Fruit fly (Drosophila melanogaster) whole organism, embryonic: Measurements from ENCODE around the gene Agxt.

ENCODE experiments used
- Adf1 ChIP-seq: fragments of 200-800 bp; sonication (Bioruptor generic); IDR thresholded peaks from 2 replicates; pipeline ENCODE4 v1.3.6; 2022; ENCODE audit warnings: missing biosample characterization, missing genetic modification characterization
- Atf-2 ChIP-seq: fragments of 200-800 bp; sonication (Bioruptor generic); optimal IDR thresholded peaks from 2 replicates; lab custom pipeline; 2016; ENCODE audit warnings: missing biosample characterization, missing genetic modification characterization
- Atf3 ChIP-seq: fragments of 200-800 bp; sonication (Bioruptor generic); optimal IDR thresholded peaks from 3 replicates; lab custom pipeline; 2016; ENCODE audit warnings: missing biosample characterization, missing genetic modification characterization
- C15 ChIP-seq: fragments of 200-800 bp; sonication (Bioruptor generic); IDR thresholded peaks from 3 replicates; pipeline ENCODE4 v1.3.6; 2022; ENCODE audit warnings: missing biosample characterization, missing genetic modification characterization
- CG10366 ChIP-seq: fragments of 200-800 bp; sonication (Bioruptor generic); IDR thresholded peaks from 2 replicates; pipeline ENCODE4 v1.3.6; 2022; ENCODE audit warnings: missing biosample characterization, missing genetic modification characterization
- CG11085 ChIP-seq: fragments of 200-800 bp; sonication (Bioruptor generic); IDR thresholded peaks from 2 replicates; pipeline ENCODE4 v1.3.6; 2022; ENCODE audit warnings: missing biosample characterization, missing genetic modification characterization
- CG12104 ChIP-seq: fragments of 200-800 bp; sonication (Bioruptor generic); optimal IDR thresholded peaks from 3 replicates; lab custom pipeline; 2016; ENCODE audit warnings: missing biosample characterization, missing genetic modification characterization
- CG12659 ChIP-seq: fragments of 200-800 bp; sonication (Bioruptor generic); optimal IDR thresholded peaks from 3 replicates; lab custom pipeline; 2017; ENCODE audit warnings: mild to moderate bottlenecking, missing biosample characterization, missing genetic modification reagents, missing genetic modification characterization
- CG14667 ChIP-seq: fragments of 200-800 bp; sonication (Bioruptor generic); IDR thresholded peaks from 2 replicates; pipeline ENCODE4 v1.3.6; 2022; ENCODE audit warnings: missing biosample characterization, missing genetic modification characterization
- CG15479 ChIP-seq: fragments of 200-800 bp; sonication (Bioruptor generic); optimal IDR thresholded peaks from 3 replicates; lab custom pipeline; 2019; ENCODE audit warnings: missing biosample characterization, mild to moderate bottlenecking, missing genetic modification characterization, moderate library complexity
- CG15514 ChIP-seq: fragments of 200-800 bp; sonication (Bioruptor generic); optimal IDR thresholded peaks from 3 replicates; lab custom pipeline; 2017; ENCODE audit warnings: missing biosample characterization, missing genetic modification characterization, mild to moderate bottlenecking, moderate library complexity, missing genetic modification reagents
- CG15696 ChIP-seq: fragments of 200-800 bp; sonication (Bioruptor generic); optimal IDR thresholded peaks from 2 replicates; lab custom pipeline; 2019; ENCODE audit warnings: missing biosample characterization, mild to moderate bottlenecking, missing genetic modification characterization, moderate library complexity
- CG2678 ChIP-seq: fragments of 200-800 bp; sonication (Bioruptor generic); optimal IDR thresholded peaks from 3 replicates; lab custom pipeline; 2019; ENCODE audit warnings: missing biosample characterization, mild to moderate bottlenecking, missing genetic modification characterization, moderate library complexity
- CG30020 ChIP-seq: fragments of 200-800 bp; optimal IDR thresholded peaks from 2 replicates; lab custom pipeline; 2019; ENCODE audit warnings: missing biosample characterization, mild to moderate bottlenecking, missing genetic modification characterization, moderate library complexity
- CG7271 ChIP-seq: fragments of 200-800 bp; sonication (Bioruptor generic); optimal IDR thresholded peaks from 2 replicates; lab custom pipeline; 2018; ENCODE audit warnings: missing biosample characterization, mild to moderate bottlenecking, missing genetic modification characterization, moderate library complexity
- CG7556 ChIP-seq: fragments of 200-800 bp; sonication (Bioruptor generic); optimal IDR thresholded peaks from 2 replicates; lab custom pipeline; 2017; ENCODE audit warnings: missing biosample characterization, mild to moderate bottlenecking, missing genetic modification characterization
- CG7928 ChIP-seq: fragments of 200-800 bp; sonication (Bioruptor generic); optimal IDR thresholded peaks from 2 replicates; lab custom pipeline; 2017; ENCODE audit warnings: missing biosample characterization, mild to moderate bottlenecking, missing genetic modification characterization
- CG8924 ChIP-seq: fragments of 200-800 bp; optimal IDR thresholded peaks from 3 replicates; lab custom pipeline; 2019; ENCODE audit warnings: missing biosample characterization, mild to moderate bottlenecking, missing genetic modification characterization, moderate library complexity
- Dfd ChIP-seq, 2 experiments: fragments of >200 bp; optimal IDR thresholded peaks; 2 replicates each; lab custom pipeline; 2017; ENCODE audit warnings: missing biosample characterization in 2 of 2, missing genetic modification characterization in 2 of 2
- Fer1 ChIP-seq: fragments of 200-800 bp; sonication (Bioruptor generic); optimal IDR thresholded peaks from 2 replicates; lab custom pipeline; 2017; ENCODE audit warnings: missing biosample characterization, mild to moderate bottlenecking, missing genetic modification characterization
- Fer2 ChIP-seq: fragments of 200-800 bp; sonication (Bioruptor generic); optimal IDR thresholded peaks from 2 replicates; lab custom pipeline; 2018; ENCODE audit warnings: missing biosample characterization, mild to moderate bottlenecking, missing genetic modification characterization, moderate library complexity
- Gug ChIP-seq: fragments of 200-800 bp; sonication (Bioruptor generic); IDR thresholded peaks from 4 replicates; pipeline ENCODE4 v1.3.6; 2022; ENCODE audit warnings: missing biosample characterization, missing genetic modification characterization
- NFAT ChIP-seq: fragments of 200-800 bp; sonication (Bioruptor generic); IDR thresholded peaks from 2 replicates; pipeline ENCODE4 v1.3.6; 2022; ENCODE audit warnings: missing biosample characterization, missing genetic modification characterization
- Scr ChIP-seq: fragments of 200-800 bp; sonication (Bioruptor generic); IDR thresholded peaks from 2 replicates; pipeline ENCODE4 v1.3.6; 2022; ENCODE audit warnings: missing biosample characterization, missing genetic modification characterization; ENCODE audit not compliant: partially characterized antibody
- Sox102F ChIP-seq: fragments of 200-800 bp; sonication (Bioruptor generic); optimal IDR thresholded peaks from 2 replicates; lab custom pipeline; 2018; ENCODE audit warnings: missing biosample characterization, mild to moderate bottlenecking, missing genetic modification characterization, moderate library complexity
- Ssrp ChIP-seq: fragments of 200-800 bp; sonication (Bioruptor generic); optimal IDR thresholded peaks from 2 replicates; lab custom pipeline; 2018; ENCODE audit warnings: missing biosample characterization, mild to moderate bottlenecking, missing genetic modification characterization, moderate library complexity
- TFAM ChIP-seq: fragments of 200-800 bp; sonication (Bioruptor generic); optimal IDR thresholded peaks from 2 replicates; lab custom pipeline; 2017; ENCODE audit warnings: missing biosample characterization, missing genetic modification characterization, inconsistent platforms
- ab ChIP-seq: fragments of 200-800 bp; sonication (Bioruptor generic); optimal IDR thresholded peaks from 2 replicates; lab custom pipeline; 2016; ENCODE audit warnings: missing biosample characterization, missing genetic modification characterization
- abd-A ChIP-seq: fragments of 200-800 bp; sonication (Bioruptor generic); optimal IDR thresholded peaks from 3 replicates; lab custom pipeline; 2019; ENCODE audit warnings: missing biosample characterization, mild to moderate bottlenecking, missing genetic modification characterization, moderate library complexity
- ac ChIP-seq: fragments of 200-800 bp; sonication (Bioruptor generic); optimal IDR thresholded peaks from 3 replicates; lab custom pipeline; 2017; ENCODE audit warnings: missing biosample characterization, mild to moderate bottlenecking, missing genetic modification characterization
- ap ChIP-seq: fragments of 200-800 bp; sonication (Bioruptor generic); IDR thresholded peaks from 2 replicates; pipeline ENCODE4 v1.3.6; 2022; ENCODE audit warnings: missing biosample characterization, missing genetic modification characterization
- bigmax ChIP-seq: fragments of 200-800 bp; sonication (Bioruptor generic); optimal IDR thresholded peaks from 2 replicates; lab custom pipeline; 2018; ENCODE audit warnings: missing biosample characterization, mild to moderate bottlenecking, missing genetic modification characterization
- br ChIP-seq: fragments of >200 bp; optimal IDR thresholded peaks from 2 replicates; lab custom pipeline; 2017
- disco-r ChIP-seq: fragments of 200-800 bp; sonication (Bioruptor generic); optimal IDR thresholded peaks from 2 replicates; lab custom pipeline; 2016; ENCODE audit warnings: missing biosample characterization, missing genetic modification characterization
- fd96Cb ChIP-seq: fragments of 200-800 bp; sonication (Bioruptor generic); optimal IDR thresholded peaks from 2 replicates; lab custom pipeline; 2018; ENCODE audit warnings: missing biosample characterization, mild to moderate bottlenecking, missing genetic modification characterization, moderate library complexity
- lmd ChIP-seq: fragments of 200-800 bp; sonication (Bioruptor generic); IDR thresholded peaks from 2 replicates; pipeline ENCODE4 v1.3.6; 2022; ENCODE audit warnings: missing biosample characterization, missing genetic modification characterization
- luna ChIP-seq: fragments of 200-800 bp; sonication (Bioruptor generic); optimal IDR thresholded peaks from 2 replicates; lab custom pipeline; 2016; ENCODE audit warnings: missing biosample characterization, missing genetic modification characterization
- maf-S ChIP-seq: fragments of 200-800 bp; sonication (Bioruptor generic); optimal IDR thresholded peaks from 2 replicates; lab custom pipeline; 2016; ENCODE audit warnings: missing biosample characterization, missing genetic modification characterization
- mirr ChIP-seq: fragments of 200-800 bp; sonication (Bioruptor generic); optimal IDR thresholded peaks from 3 replicates; lab custom pipeline; 2018; ENCODE audit warnings: missing biosample characterization, mild to moderate bottlenecking, missing genetic modification characterization
- nerfin-2 ChIP-seq: fragments of 200-800 bp; sonication (Bioruptor generic); IDR thresholded peaks from 2 replicates; pipeline ENCODE4 v1.3.6; 2022; ENCODE audit warnings: missing biosample characterization, missing genetic modification characterization; ENCODE audit not compliant: partially characterized antibody
- onecut ChIP-seq: fragments of 200-800 bp; sonication (Bioruptor generic); IDR thresholded peaks from 2 replicates; pipeline ENCODE4 v1.3.6; 2022; ENCODE audit warnings: missing biosample characterization, missing genetic modification characterization
- pfk ChIP-seq: fragments of 200-800 bp; sonication (Bioruptor generic); optimal IDR thresholded peaks from 2 replicates; lab custom pipeline; 2018; ENCODE audit warnings: missing biosample characterization, mild to moderate bottlenecking, missing genetic modification characterization, moderate library complexity
- pros ChIP-seq: fragments of 200-800 bp; sonication (Bioruptor generic); optimal IDR thresholded peaks from 3 replicates; lab custom pipeline; 2019; ENCODE audit warnings: missing biosample characterization, mild to moderate bottlenecking, missing genetic modification characterization, moderate library complexity
- psq ChIP-seq: fragments of 200-800 bp; sonication (Bioruptor generic); optimal IDR thresholded peaks from 2 replicates; lab custom pipeline; 2017; ENCODE audit warnings: missing biosample characterization, missing genetic modification characterization
- ranshi ChIP-seq: fragments of 200-800 bp; sonication (Bioruptor generic); IDR thresholded peaks from 2 replicates; pipeline ENCODE4 v1.3.6; 2022; ENCODE audit warnings: missing biosample characterization, missing genetic modification characterization
- tna ChIP-seq: fragments of 200-800 bp; sonication (Bioruptor generic); IDR thresholded peaks from 2 replicates; pipeline ENCODE4 v1.3.6; 2022; ENCODE audit warnings: missing biosample characterization, missing genetic modification characterization; ENCODE audit not compliant: partially characterized antibody
- trem ChIP-seq: fragments of 200-800 bp; optimal IDR thresholded peaks from 3 replicates; lab custom pipeline; 2019; ENCODE audit warnings: missing biosample characterization, mild to moderate bottlenecking, missing genetic modification characterization, moderate library complexity
- unpg ChIP-seq: fragments of 200-800 bp; sonication (Bioruptor generic); optimal IDR thresholded peaks from 3 replicates; lab custom pipeline; 2018; ENCODE audit warnings: missing biosample characterization, mild to moderate bottlenecking, missing genetic modification characterization, moderate library complexity
- zen2 ChIP-seq: fragments of 200-800 bp; sonication (Bioruptor generic); IDR thresholded peaks from 3 replicates; pipeline ENCODE4 v1.3.6; 2022; ENCODE audit warnings: missing biosample characterization, missing genetic modification characterization; ENCODE audit not compliant: partially characterized antibody
- zfh2 ChIP-seq: fragments of 200-800 bp; sonication (Bioruptor generic); optimal IDR thresholded peaks from 2 replicates; lab custom pipeline; 2016; ENCODE audit warnings: missing biosample characterization, missing genetic modification characterization

Gene Agxt

DNA sequence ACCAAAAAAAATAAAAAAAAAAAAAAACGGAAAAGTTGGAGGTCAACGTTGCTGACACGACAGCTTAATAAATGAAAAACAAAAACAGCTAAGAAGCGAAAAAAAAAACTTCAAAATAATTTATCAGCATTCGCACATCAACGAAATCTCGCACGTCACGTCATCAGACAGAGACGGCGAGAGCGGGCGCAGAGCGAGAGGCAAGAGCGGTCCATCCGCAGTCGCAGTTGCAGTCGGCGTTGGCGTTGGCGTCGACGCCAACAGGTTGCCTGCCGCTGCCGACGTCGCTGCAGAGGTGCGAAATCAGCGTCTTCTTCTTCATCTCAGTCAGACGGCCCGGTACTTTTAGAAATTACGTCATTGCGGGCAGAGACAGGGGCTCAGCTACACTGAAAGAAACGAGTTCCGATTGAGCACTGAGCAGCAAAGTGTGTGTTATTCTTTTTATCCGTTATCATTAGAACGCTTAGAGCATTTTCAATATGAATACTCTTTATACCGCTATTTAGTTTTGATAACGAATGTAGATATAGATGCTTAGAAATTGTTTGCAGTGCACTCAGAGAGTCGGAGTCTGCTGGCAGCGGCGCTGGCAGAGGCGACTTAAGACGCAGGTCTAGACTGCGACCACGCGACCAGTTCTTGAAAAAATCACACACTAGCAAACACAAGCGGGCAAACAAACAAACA lies 20.8 kb downstream of the Agxt start (continued):
- no peak for TF ChIP-seq zen2 (GFP tag; lab: Robert Waterston, UW)
- no peak for TF ChIP-seq Dfd (GFP tag; optimal IDR thresholded peaks at IDR 0.05; lab: Kevin White, UChicago)
- peak; percentile 74 for TF ChIP-seq TFAM (GFP tag; lab: Kevin White, UChicago)
- peak; percentile 92 for TF ChIP-seq ap (GFP tag; lab: Robert Waterston, UW)
- TF ChIP-seq bigmax (GFP tag; lab: Kevin White, UChicago): peak; percentile 76
- TF ChIP-seq C15 (GFP tag; lab: Robert Waterston, UW): peak; percentile 92
- TF ChIP-seq ab: peak; percentile 85
- TF ChIP-seq nerfin-2 (GFP tag; lab: Robert Waterston, UW): no peak
- peak; percentile 96 for TF ChIP-seq lmd (GFP tag; lab: Robert Waterston, UW)
- peak; percentile 88 for TF ChIP-seq luna
- TF ChIP-seq disco-r (GFP tag; lab: Kevin White, UChicago): peak; percentile 67
- peak; percentile 90 for TF ChIP-seq Sox102F (GFP tag; lab: Kevin White, UChicago)
- peak; percentile 99 for TF ChIP-seq Adf1 (GFP tag; lab: Robert Waterston, UW)
- TF ChIP-seq unpg (GFP tag; lab: Kevin White, UChicago): peak; percentile 94
- TF ChIP-seq Fer1 (GFP tag; lab: Kevin White, UChicago): peak; percentile 96
- TF ChIP-seq CG14667 (GFP tag; lab: Robert Waterston, UW): peak; percentile 94
- no peak for TF ChIP-seq pros (GFP tag; lab: Kevin White, UChicago)
- TF ChIP-seq CG12104 (GFP tag; lab: Kevin White, UChicago): peak; percentile 94
- TF ChIP-seq CG7556 (GFP tag; lab: Kevin White, UChicago): peak; percentile 93
- TF ChIP-seq Gug (GFP tag; lab: Robert Waterston, UW): peak; percentile 97
- TF ChIP-seq Scr: no peak
- TF ChIP-seq Atf-2 (GFP tag; lab: Kevin White, UChicago): peak; percentile 86
- TF ChIP-seq fd96Cb (tag; lab: Kevin White, UChicago): peak; percentile 94
- TF ChIP-seq CG15479 (GFP tag; lab: Kevin White, UChicago): peak; percentile 54
- peak; percentile 84 for TF ChIP-seq ac (GFP tag; lab: Kevin White, UChicago)
- no peak for TF ChIP-seq abd-A (tag; lab: Kevin White, UChicago)
- TF ChIP-seq mirr: peak; percentile 95
- peak; percentile 89 for TF ChIP-seq Ssrp (tag; lab: Kevin White, UChicago)
- peak; percentile 95 for TF ChIP-seq zfh2 (GFP tag; lab: Kevin White, UChicago)
- TF ChIP-seq br (lab: Kevin White, UChicago): no peak
- peak; percentile 42 for TF ChIP-seq pfk (GFP tag; lab: Kevin White, UChicago)
- peak; percentile 95 for TF ChIP-seq CG10366
- peak; percentile 94 for TF ChIP-seq maf-S (GFP tag; lab: Kevin White, UChicago)
- TF ChIP-seq CG8924 (tag; lab: Kevin White, UChicago): peak; percentile 94
- TF ChIP-seq ranshi (GFP tag; lab: Robert Waterston, UW): peak; percentile 96
- peak; percentile 64 for TF ChIP-seq CG30020 (tag; lab: Kevin White, UChicago)
- peak; percentile 98 for TF ChIP-seq NFAT (GFP tag; lab: Robert Waterston, UW)
- TF ChIP-seq CG2678: peak; percentile 97
- TF ChIP-seq tna (GFP tag; lab: Robert Waterston, UW): no peak
- TF ChIP-seq trem (tag; lab: Kevin White, UChicago): peak; percentile 91
- TF ChIP-seq CG12659 (GFP tag; lab: Kevin White, UChicago): peak; percentile 94
- TF ChIP-seq psq: peak; percentile 72
- peak; percentile 85 for TF ChIP-seq CG7271 (tag; lab: Kevin White, UChicago)
- TF ChIP-seq CG7928 (GFP tag; lab: Kevin White, UChicago): peak; percentile 79
- peak; percentile 94 for TF ChIP-seq Fer2 (tag; lab: Kevin White, UChicago)
- peak; percentile 93 for TF ChIP-seq onecut
- TF ChIP-seq CG15514: peak; percentile 91
- TF ChIP-seq CG11085 (GFP tag; lab: Robert Waterston, UW): peak; percentile 94
- TF ChIP-seq Atf3 (GFP tag; lab: Kevin White, UChicago): peak; percentile 94
- peak; percentile 97 for TF ChIP-seq CG15696 (tag; lab: Kevin White, UChicago)
